Worm (Caenorhabditis elegans) whole organism, L1 larva: ENCODE measurements around the gene F58D2.5.
A peak's percentile ranks its signal among the peaks of the same experiment; 100 is the strongest.

Source experiments
- C34B4.2 ChIP-seq: sonication (generic microtip); optimal IDR thresholded peaks from 2 replicates; lab custom pipeline; 2017; ENCODE audit warnings: mild to moderate bottlenecking, missing genetic modification characterization, missing compliant biosample characterization
- F16B12.6 ChIP-seq: fragments of 150-350 bp; optimal IDR thresholded peaks from 2 replicates; lab custom pipeline; 2014; ENCODE audit warnings: missing biosample characterization, missing genetic modification characterization
- Y116A8C.19 ChIP-seq: sonication (generic microtip); optimal IDR thresholded peaks from 2 replicates; lab custom pipeline; 2016; ENCODE audit warnings: missing compliant biosample characterization, missing genetic modification characterization, borderline replicate concordance
- alr-1 ChIP-seq: fragments of 200-800 bp; sonication (Bioruptor generic); optimal IDR thresholded peaks from 2 replicates; lab custom pipeline; 2018; ENCODE audit warnings: borderline replicate concordance, mild to moderate bottlenecking, missing genetic modification characterization, missing compliant biosample characterization
- ama-1 ChIP-seq: fragments of 150-350 bp; optimal IDR thresholded peaks from 2 replicates; lab custom pipeline; 2014
- ceh-63 ChIP-seq: fragments of 200-800 bp; sonication (Bioruptor generic); optimal IDR thresholded peaks from 2 replicates; lab custom pipeline; 2018; ENCODE audit warnings: mild to moderate bottlenecking, missing genetic modification characterization, missing compliant biosample characterization
- ceh-8 ChIP-seq: fragments of 200-800 bp; sonication (Bioruptor generic); optimal IDR thresholded peaks from 2 replicates; lab custom pipeline; 2018; ENCODE audit warnings: mild to moderate bottlenecking, missing genetic modification characterization, moderate library complexity, missing compliant biosample characterization
- ceh-90 ChIP-seq: sonication (generic microtip); optimal IDR thresholded peaks from 2 replicates; lab custom pipeline; 2016; ENCODE audit warnings: missing genetic modification characterization, missing compliant biosample characterization
- dpl-1 ChIP-seq, 3 experiments: fragments of 150-350 bp in 2 of 3; sonication (generic microtip) in 1 of 3; optimal IDR thresholded peaks; 2 replicates each; lab custom pipeline; 2014 to 2017; ENCODE audit warnings: missing biosample characterization in 3 of 3, missing genetic modification characterization in 3 of 3, missing genetic modification reagents in 3 of 3
- dsc-1 ChIP-seq: sonication (generic microtip); optimal IDR thresholded peaks from 2 replicates; lab custom pipeline; 2016; ENCODE audit warnings: mild to moderate bottlenecking, missing genetic modification characterization, missing compliant biosample characterization
- efl-3 ChIP-seq: fragments of 200-800 bp; sonication (Bioruptor generic); optimal IDR thresholded peaks from 2 replicates; lab custom pipeline; 2018; ENCODE audit warnings: mild to moderate bottlenecking, missing genetic modification characterization, missing compliant biosample characterization
- egl-13 ChIP-seq: sonication (generic microtip); optimal IDR thresholded peaks from 2 replicates; lab custom pipeline; 2016; ENCODE audit warnings: missing genotype, missing genetic modification reagents, missing genetic modification characterization, missing compliant biosample characterization
- egl-27 ChIP-seq, 2 experiments: fragments of 150-350 bp in 1 of 2; sonication (generic microtip); optimal IDR thresholded peaks; 3 replicates each; lab custom pipeline; 2017 to 2018; ENCODE audit warnings: missing biosample characterization in 2 of 2, missing genetic modification characterization in 2 of 2, missing genetic modification reagents in 2 of 2
- elt-2 ChIP-seq: sonication (generic microtip); optimal IDR thresholded peaks from 2 replicates; lab custom pipeline; 2016; ENCODE audit warnings: missing genetic modification characterization, mild to moderate bottlenecking, inconsistent platforms, missing compliant biosample characterization, missing genetic modification reagents
- ets-5 ChIP-seq: fragments of 200-800 bp; sonication (Bioruptor generic); IDR thresholded peaks from 2 replicates; pipeline ENCODE4 v1.3.6; 2022; ENCODE audit warnings: missing genetic modification characterization, missing compliant biosample characterization
- fkh-10 ChIP-seq: sonication (generic microtip); optimal IDR thresholded peaks from 2 replicates; lab custom pipeline; 2017; ENCODE audit warnings: missing biosample characterization, missing genetic modification reagents, missing genetic modification characterization
- jun-1 ChIP-seq: fragments of 150-350 bp; optimal IDR thresholded peaks from 2 replicates; lab custom pipeline; 2014; ENCODE audit warnings: missing biosample characterization, missing genetic modification reagents, missing genetic modification characterization
- lin-13 ChIP-seq: fragments of 150-350 bp; optimal IDR thresholded peaks from 2 replicates; lab custom pipeline; 2014; ENCODE audit warnings: missing biosample characterization, missing genetic modification reagents, missing genetic modification characterization
- lin-14 ChIP-seq: fragments of 200-800 bp; sonication (Bioruptor generic); optimal IDR thresholded peaks from 2 replicates; lab custom pipeline; 2018; ENCODE audit warnings: mild to moderate bottlenecking, missing genetic modification characterization, moderate library complexity, missing compliant biosample characterization
- lin-15B ChIP-seq: fragments of 150-350 bp; sonication (generic microtip); optimal IDR thresholded peaks from 3 replicates; lab custom pipeline; 2014; ENCODE audit warnings: missing biosample characterization, missing genetic modification characterization
- lin-39 ChIP-seq: fragments of 150-350 bp; optimal IDR thresholded peaks from 2 replicates; lab custom pipeline; 2014; ENCODE audit warnings: missing biosample characterization, missing genetic modification reagents, missing genetic modification characterization
- lir-3 ChIP-seq: sonication (generic microtip); optimal IDR thresholded peaks from 2 replicates; lab custom pipeline; 2016; ENCODE audit warnings: mild to moderate bottlenecking, missing genetic modification characterization, moderate library complexity, missing compliant biosample characterization; ENCODE audit not compliant: poor library complexity
- lsy-2 ChIP-seq, 2 experiments: fragments of 150-350 bp; optimal IDR thresholded peaks; 2 replicates each; lab custom pipeline; 2014; ENCODE audit warnings: missing biosample characterization in 2 of 2, missing genetic modification characterization in 2 of 2
- mab-9 ChIP-seq: fragments of 200-800 bp; sonication (Bioruptor generic); IDR thresholded peaks from 2 replicates; pipeline ENCODE4 v1.3.6; 2022; ENCODE audit warnings: missing genetic modification reagents, missing genetic modification characterization, missing compliant biosample characterization
- mef-2 ChIP-seq: fragments of 150-350 bp; optimal IDR thresholded peaks from 2 replicates; lab custom pipeline; 2014; ENCODE audit warnings: missing biosample characterization, missing genetic modification characterization
- mep-1 ChIP-seq: fragments of 150-350 bp; optimal IDR thresholded peaks from 2 replicates; lab custom pipeline; 2014; ENCODE audit warnings: missing biosample characterization, missing genetic modification characterization
- nhr-11 ChIP-seq: fragments of 150-350 bp; optimal IDR thresholded peaks from 2 replicates; lab custom pipeline; 2014; ENCODE audit warnings: missing biosample characterization, missing genetic modification characterization
- nhr-12 ChIP-seq: sonication (generic microtip); optimal IDR thresholded peaks from 2 replicates; lab custom pipeline; 2017; ENCODE audit warnings: missing biosample characterization, missing genetic modification characterization
- nhr-20 ChIP-seq: sonication (generic microtip); optimal IDR thresholded peaks from 2 replicates; lab custom pipeline; 2016; ENCODE audit warnings: mild to moderate bottlenecking, missing genetic modification characterization, missing compliant biosample characterization
- nhr-237 ChIP-seq: fragments of 150-350 bp; optimal IDR thresholded peaks from 2 replicates; lab custom pipeline; 2014; ENCODE audit warnings: missing biosample characterization, missing genetic modification characterization
- nhr-28 ChIP-seq: fragments of 150-350 bp; optimal IDR thresholded peaks from 2 replicates; lab custom pipeline; 2014; ENCODE audit warnings: missing biosample characterization, missing genetic modification characterization
- nhr-47 ChIP-seq: sonication (generic microtip); optimal IDR thresholded peaks from 2 replicates; lab custom pipeline; 2016; ENCODE audit warnings: mild to moderate bottlenecking, missing genetic modification characterization, moderate library complexity, missing compliant biosample characterization
- nhr-84 ChIP-seq: sonication (generic microtip); optimal IDR thresholded peaks from 2 replicates; lab custom pipeline; 2017; ENCODE audit warnings: missing biosample characterization, missing genetic modification characterization
- nhr-90 ChIP-seq: sonication (generic microtip); optimal IDR thresholded peaks from 2 replicates; lab custom pipeline; 2016; ENCODE audit warnings: mild to moderate bottlenecking, missing genetic modification characterization, missing compliant biosample characterization; ENCODE audit not compliant: poor library complexity
- pax-3 ChIP-seq: fragments of 200-800 bp; sonication (Bioruptor generic); optimal IDR thresholded peaks from 2 replicates; lab custom pipeline; 2018; ENCODE audit warnings: mild to moderate bottlenecking, missing genetic modification characterization, moderate library complexity, missing compliant biosample characterization
- pqm-1 ChIP-seq: sonication (generic microtip); optimal IDR thresholded peaks from 3 replicates; lab custom pipeline; 2017; ENCODE audit warnings: missing biosample characterization, missing genetic modification characterization
- rnt-1 ChIP-seq: sonication (generic microtip); optimal IDR thresholded peaks from 2 replicates; lab custom pipeline; 2016; ENCODE audit warnings: mild to moderate bottlenecking, missing genetic modification characterization, moderate library complexity, missing compliant biosample characterization
- skn-1 ChIP-seq: fragments of 150-350 bp; optimal IDR thresholded peaks from 2 replicates; lab custom pipeline; 2014; ENCODE audit warnings: missing biosample characterization, missing genetic modification characterization
- snu-23 ChIP-seq: sonication (generic microtip); optimal IDR thresholded peaks from 2 replicates; lab custom pipeline; 2016; ENCODE audit warnings: missing genetic modification characterization, missing compliant biosample characterization
- sox-4 ChIP-seq: sonication (generic microtip); optimal IDR thresholded peaks from 2 replicates; lab custom pipeline; 2016; ENCODE audit warnings: missing genetic modification characterization, missing compliant biosample characterization
- swsn-7 ChIP-seq: sonication (generic microtip); optimal IDR thresholded peaks from 2 replicates; lab custom pipeline; 2016; ENCODE audit warnings: missing genetic modification characterization, missing compliant biosample characterization
- tbx-2 ChIP-seq: sonication (generic microtip); optimal IDR thresholded peaks from 2 replicates; lab custom pipeline; 2016; ENCODE audit warnings: missing genetic modification characterization, missing compliant biosample characterization
- tlp-1 ChIP-seq: fragments of 150-350 bp; optimal IDR thresholded peaks from 2 replicates; lab custom pipeline; 2014; ENCODE audit warnings: missing biosample characterization, missing genetic modification characterization
- unc-30 ChIP-seq: sonication (generic microtip); optimal IDR thresholded peaks from 2 replicates; lab custom pipeline; 2017; ENCODE audit warnings: missing biosample characterization, missing genetic modification characterization
- unc-62 ChIP-seq: fragments of 150-350 bp; optimal IDR thresholded peaks from 2 replicates; lab custom pipeline; 2014; ENCODE audit warnings: missing biosample characterization, missing genetic modification reagents, missing genetic modification characterization
- unc-98 ChIP-seq: fragments of 200-800 bp; sonication (Bioruptor generic); IDR thresholded peaks from 2 replicates; pipeline ENCODE4 v1.3.6; 2022; ENCODE audit warnings: missing genetic modification characterization, missing compliant biosample characterization
- vab-15 ChIP-seq: sonication (generic microtip); optimal IDR thresholded peaks from 2 replicates; lab custom pipeline; 2017; ENCODE audit warnings: missing genotype, mild to moderate bottlenecking, missing genetic modification characterization, missing compliant biosample characterization
- xbp-1 ChIP-seq: sonication (generic microtip); optimal IDR thresholded peaks from 2 replicates; lab custom pipeline; 2016; ENCODE audit warnings: missing genetic modification characterization, missing compliant biosample characterization
- zag-1 ChIP-seq: fragments of 150-350 bp; optimal IDR thresholded peaks from 2 replicates; lab custom pipeline; 2014; ENCODE audit warnings: missing biosample characterization, missing genetic modification characterization
- zip-4 ChIP-seq: fragments of 200-800 bp; sonication (Bioruptor generic); optimal IDR thresholded peaks from 2 replicates; lab custom pipeline; 2018; ENCODE audit warnings: mild to moderate bottlenecking, missing genetic modification characterization, moderate library complexity, missing compliant biosample characterization
- ztf-4 ChIP-seq: fragments of 150-350 bp; optimal IDR thresholded peaks from 2 replicates; lab custom pipeline; 2014; ENCODE audit warnings: missing biosample characterization, missing genetic modification characterization

The F58D2.5 gene

ce11 chrIV:13240078-13240841 lies 47.1 kb upstream of the F58D2.5 start, which contains the start of gene rpl-12 (continued):
- no peak for TF ChIP-seq tlp-1 (tag; lab: Kevin White, UChicago)
- TF ChIP-seq lin-39 (tag; lab: Kevin White, UChicago) = peak; percentile 99
- TF ChIP-seq C34B4.2 = peak; percentile 82
- peak; percentile 72 to 87 for TF ChIP-seq egl-27 (tag; optimal IDR thresholded peaks at IDR 0.05; lab: Kevin White, UChicago)
- peak; percentile 98 for TF ChIP-seq jun-1 (tag; lab: Kevin White, UChicago)
- peak; percentile 100 for TF ChIP-seq snu-23 (GFP tag; lab: Kevin White, UChicago)
- peak; percentile 97 for TF ChIP-seq egl-13 (tag; lab: Kevin White, UChicago)
- TF ChIP-seq lsy-2 (tag; optimal IDR thresholded peaks at IDR 0.05; lab: Kevin White, UChicago) = peak; percentile 98
- TF ChIP-seq mep-1 = peak; percentile 100
- TF ChIP-seq tbx-2 (tag; lab: Kevin White, UChicago) = peak; percentile 99
- TF ChIP-seq ztf-4 = peak; percentile 98
- TF ChIP-seq unc-62 (GFP tag; lab: Kevin White, UChicago) = peak; percentile 21
- TF ChIP-seq nhr-237 (tag; lab: Kevin White, UChicago) = peak; percentile 96
- TF ChIP-seq unc-30 (tag; lab: Kevin White, UChicago) = no peak
- peak; percentile 95 for TF ChIP-seq lir-3 (tag; lab: Kevin White, UChicago)
- TF ChIP-seq nhr-11 = peak; percentile 93
- peak; percentile 94 for TF ChIP-seq sox-4 (tag; lab: Kevin White, UChicago)
- TF ChIP-seq pax-3 (tag; lab: Kevin White, UChicago) = peak; percentile 98
- TF ChIP-seq nhr-28 (tag; lab: Kevin White, UChicago) = peak; percentile 36
- peak; percentile 96 for TF ChIP-seq mab-9 (GFP tag; lab: Robert Waterston, UW)
- TF ChIP-seq ama-1 (lab: Kevin White, UChicago) = peak; percentile 68
- TF ChIP-seq Y116A8C.19 = peak; percentile 25
- peak; percentile 79 for TF ChIP-seq F16B12.6 (tag; lab: Kevin White, UChicago)
- TF ChIP-seq skn-1 (tag; lab: Kevin White, UChicago) = peak; percentile 96
- TF ChIP-seq pqm-1 (tag; lab: Kevin White, UChicago) = no peak
- TF ChIP-seq unc-98 (GFP tag; lab: Robert Waterston, UW) = peak; percentile 91
- TF ChIP-seq zip-4 (GFP tag; lab: Kevin White, UChicago) = peak; percentile 95
- TF ChIP-seq nhr-90 (tag; lab: Kevin White, UChicago) = peak; percentile 99
- peak; percentile 99 for TF ChIP-seq lin-14 (GFP tag; lab: Kevin White, UChicago)
- TF ChIP-seq vab-15 (tag; lab: Kevin White, UChicago) = peak; percentile 97
- TF ChIP-seq lin-13 (GFP tag; lab: Kevin White, UChicago) = peak; percentile 99
- peak; percentile 99 for TF ChIP-seq swsn-7 (tag; lab: Kevin White, UChicago)
- TF ChIP-seq lin-15B = peak; percentile 100
- TF ChIP-seq ceh-63 (GFP tag; lab: Kevin White, UChicago) = peak; percentile 77
- peak; percentile 67 for TF ChIP-seq nhr-84 (tag; lab: Kevin White, UChicago)
- peak; percentile 99 for TF ChIP-seq nhr-47
- peak; percentile 99 for TF ChIP-seq fkh-10 (GFP tag; lab: Kevin White, UChicago)
- peak; percentile 35 for TF ChIP-seq nhr-12 (tag; lab: Kevin White, UChicago)
- peak; percentile 96 to 98 (median 97) for TF ChIP-seq dpl-1 (GFP tag; optimal IDR thresholded peaks at IDR 0.05; lab: Kevin White, UChicago)
- peak; percentile 90 for TF ChIP-seq elt-2 (tag; lab: Kevin White, UChicago)
- TF ChIP-seq ceh-90 (tag; lab: Kevin White, UChicago) = peak; percentile 71
- peak; percentile 46 for TF ChIP-seq alr-1 (tag; lab: Kevin White, UChicago)
- TF ChIP-seq xbp-1 = peak; percentile 99
- peak; percentile 93 for TF ChIP-seq mef-2 (tag; lab: Kevin White, UChicago)
- TF ChIP-seq nhr-20 (tag; lab: Kevin White, UChicago) = peak; percentile 99
- TF ChIP-seq dsc-1 (tag; lab: Kevin White, UChicago) = peak; percentile 99
- TF ChIP-seq efl-3 (GFP tag; lab: Kevin White, UChicago) = peak; percentile 58
- TF ChIP-seq rnt-1 = peak; percentile 98
- 0 out of 2 replicates have a peak, but pooled peaks have one; percentile 78 for TF ChIP-seq ets-5 (GFP tag; lab: Robert Waterston, UW)
- peak; percentile 94 for TF ChIP-seq zag-1 (tag; lab: Kevin White, UChicago)
- peak; percentile 98 for TF ChIP-seq ceh-8 (GFP tag; lab: Kevin White, UChicago)
